Fruit fly (Drosophila melanogaster): ENCODE measurements around the gene Hpr1.

DNA sequence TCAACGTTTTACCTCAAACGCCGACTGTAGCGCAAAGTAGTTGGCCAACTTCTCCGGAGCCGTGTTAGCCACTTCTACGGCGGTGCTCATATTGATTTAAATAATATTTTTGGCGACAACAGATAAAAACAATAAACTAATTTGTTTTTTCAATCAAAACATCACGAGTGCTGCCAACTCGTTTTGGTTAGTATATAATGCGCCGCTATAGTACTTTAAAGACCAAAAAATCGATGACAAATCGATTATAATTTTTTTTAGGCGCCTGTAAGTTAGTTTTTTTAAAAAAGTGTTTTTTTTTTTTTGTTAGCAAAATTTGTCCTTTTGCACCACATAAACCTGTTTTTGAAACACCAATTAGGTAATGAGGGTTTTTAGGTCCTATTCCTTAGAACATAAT lies at the start of gene Hpr1:
- TF ChIP-seq CG6163 (GFP tag; IDR thresholded peaks at IDR 0.05) (no peak), dsx (GFP tag; optimal IDR thresholded peaks at IDR 0.05; ENCODE audit: poor library complexity, severe bottlenecking) (no peak), pdm3 (GFP tag; optimal IDR thresholded peaks at IDR 0.05) (no peak), fkh (GFP tag; optimal IDR thresholded peaks at IDR 0.05) (no peak), vri (GFP tag; optimal IDR thresholded peaks at IDR 0.05) (no peak), Hr39 (GFP tag; optimal IDR thresholded peaks at IDR 0.05) (no peak), Lpt (GFP tag; optimal IDR thresholded peaks at IDR 0.05) (no peak), Blimp-1 (GFP tag; optimal IDR thresholded peaks at IDR 0.05) (no peak), CG10631 (GFP tag; optimal IDR thresholded peaks at IDR 0.05) (no peak), CG8119 (GFP tag; IDR thresholded peaks at IDR 0.05) (no peak), Ets21C (GFP tag; optimal IDR thresholded peaks at IDR 0.05) (no peak), OdsH (GFP tag; optimal IDR thresholded peaks at IDR 0.05) (no peak), salr (GFP tag; optimal IDR thresholded peaks at IDR 0.05) (no peak)

Data from whole organism, prepupa.